Worm (Caenorhabditis elegans) whole organism, L4 larva: Measurements from ENCODE around the gene fipr-25.

Experiments
- F37D6.2 ChIP-seq: sonication (generic microtip); optimal IDR thresholded peaks from 2 replicates; lab custom pipeline; 2016; ENCODE audit warnings: mild to moderate bottlenecking, missing genetic modification characterization, missing compliant biosample characterization
- nhr-237 ChIP-seq: sonication (generic microtip); optimal IDR thresholded peaks from 2 replicates; lab custom pipeline; 2017; ENCODE audit warnings: missing biosample characterization, missing genetic modification characterization
- unc-62 ChIP-seq, 3 experiments: fragments of 150-350 bp in 1 of 3; sonication (generic microtip); optimal IDR thresholded peaks in 2 of 3; peaks in 1 of 3; 1 replicate in 1 of 3; 2 replicates in 2 of 3; lab custom pipeline; 2014 to 2017; ENCODE audit warnings: missing biosample characterization in 3 of 3, missing genetic modification characterization in 3 of 3, missing genetic modification reagents in 3 of 3, missing genotype in 1 of 3

DNA sequence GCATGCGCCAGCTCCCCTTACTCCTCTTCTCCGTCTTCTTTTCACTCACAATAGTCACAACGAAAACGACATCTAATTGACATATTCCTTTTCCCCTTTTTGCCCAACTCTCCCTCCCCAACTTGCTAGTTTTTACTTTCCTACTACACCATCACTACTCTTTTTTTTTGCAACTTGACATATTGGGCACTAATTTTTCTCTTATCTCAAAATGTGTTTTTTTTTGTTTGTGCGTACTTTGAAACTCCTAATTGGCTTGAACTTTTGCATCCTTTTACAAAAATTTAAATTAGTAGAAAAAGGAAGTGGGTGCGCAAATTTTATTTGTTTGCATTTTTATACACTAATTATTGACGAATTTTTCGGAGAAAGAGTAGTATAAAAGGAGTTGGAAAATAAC lies 21.7 kb upstream of the fipr-25 start:
- TF ChIP-seq F37D6.2 (tag; lab: Kevin White, UChicago): no peak
- peak in 1 of 2 experiments; percentile 26 for TF ChIP-seq unc-62 (GFP tag; optimal IDR thresholded peaks at IDR 0.05 in 1 of 2; lab: Kevin White, UChicago)
- TF ChIP-seq unc-62 (tag; optimal IDR thresholded peaks at IDR 0.05; lab: Kevin White, UChicago): no peak
- no peak for TF ChIP-seq nhr-237 (tag; lab: Kevin White, UChicago)
